Worm (Caenorhabditis elegans) whole organism, late embryonic: ENCODE results near the gene nadk-1.
A peak's percentile ranks its signal among the peaks of the same experiment; 100 is the strongest.

Source experiments
- C08G9.2 ChIP-seq: sonication (generic microtip); optimal IDR thresholded peaks from 2 replicates; lab custom pipeline; 2016; ENCODE audit warnings: mild to moderate bottlenecking, missing genetic modification characterization, moderate library complexity, missing compliant biosample characterization
- F13H6.1 ChIP-seq: sonication (generic microtip); optimal IDR thresholded peaks from 2 replicates; lab custom pipeline; 2016; ENCODE audit warnings: missing genetic modification characterization, missing compliant biosample characterization
- K09A11.1 ChIP-seq: sonication (generic microtip); optimal IDR thresholded peaks from 2 replicates; lab custom pipeline; 2017; ENCODE audit warnings: antibody characterized with exemption, mild to moderate bottlenecking, missing genetic modification characterization, missing compliant biosample characterization; ENCODE audit not compliant: insufficient read depth
- T23F11.4 ChIP-seq: fragments of 200-800 bp; sonication (Bioruptor generic); optimal IDR thresholded peaks from 2 replicates; lab custom pipeline; 2018; ENCODE audit warnings: mild to moderate bottlenecking, missing genetic modification characterization, missing compliant biosample characterization
- Y22D7AL.16 ChIP-seq: sonication (generic microtip); optimal IDR thresholded peaks from 2 replicates; lab custom pipeline; 2016; ENCODE audit warnings: missing genetic modification characterization, missing compliant biosample characterization
- ama-1 ChIP-seq: fragments of 150-350 bp; optimal IDR thresholded peaks from 2 replicates; lab custom pipeline; 2014
- ceh-14 ChIP-seq: sonication (generic microtip); optimal IDR thresholded peaks from 2 replicates; lab custom pipeline; 2016; ENCODE audit warnings: missing genotype, missing genetic modification characterization, missing compliant biosample characterization
- ceh-18 ChIP-seq: sonication (generic microtip); optimal IDR thresholded peaks from 2 replicates; lab custom pipeline; 2016; ENCODE audit warnings: missing genetic modification characterization, missing compliant biosample characterization
- ceh-19 ChIP-seq: fragments of 200-800 bp; sonication (Bioruptor generic); optimal IDR thresholded peaks from 2 replicates; lab custom pipeline; 2018; ENCODE audit warnings: mild to moderate bottlenecking, missing genetic modification characterization, missing compliant biosample characterization
- ceh-24 ChIP-seq: sonication (generic microtip); optimal IDR thresholded peaks from 2 replicates; lab custom pipeline; 2016; ENCODE audit warnings: mild to moderate bottlenecking, missing genetic modification characterization, missing compliant biosample characterization
- ceh-30 ChIP-seq: fragments of 150-350 bp; optimal IDR thresholded peaks from 2 replicates; lab custom pipeline; 2014; ENCODE audit warnings: missing biosample characterization, missing genetic modification characterization
- ceh-31 ChIP-seq: sonication (generic microtip); optimal IDR thresholded peaks from 2 replicates; lab custom pipeline; 2016; ENCODE audit warnings: missing genetic modification characterization, missing compliant biosample characterization
- ceh-34 ChIP-seq: sonication (generic microtip); optimal IDR thresholded peaks from 2 replicates; lab custom pipeline; 2016; ENCODE audit warnings: mild to moderate bottlenecking, missing genetic modification characterization, missing compliant biosample characterization
- che-1 ChIP-seq: sonication (generic microtip); optimal IDR thresholded peaks from 2 replicates; lab custom pipeline; 2016; ENCODE audit warnings: mild to moderate bottlenecking, missing genetic modification characterization, missing compliant biosample characterization
- dmd-4 ChIP-seq: sonication (generic microtip); optimal IDR thresholded peaks from 2 replicates; lab custom pipeline; 2016; ENCODE audit warnings: borderline replicate concordance, missing genetic modification characterization, missing compliant biosample characterization
- elt-4 ChIP-seq: sonication (generic microtip); optimal IDR thresholded peaks from 2 replicates; lab custom pipeline; 2016; ENCODE audit warnings: missing genetic modification characterization, missing compliant biosample characterization
- ets-4 ChIP-seq: sonication (generic microtip); optimal IDR thresholded peaks from 2 replicates; lab custom pipeline; 2016; ENCODE audit warnings: missing genetic modification characterization, missing compliant biosample characterization
- eyg-1 ChIP-seq: sonication (generic microtip); optimal IDR thresholded peaks from 2 replicates; lab custom pipeline; 2016; ENCODE audit warnings: missing genotype, missing genetic modification characterization, missing compliant biosample characterization
- fax-1 ChIP-seq: sonication (generic microtip); optimal IDR thresholded peaks from 2 replicates; lab custom pipeline; 2016; ENCODE audit warnings: missing genotype, missing genetic modification characterization, missing compliant biosample characterization
- fkh-6 ChIP-seq: sonication (generic microtip); optimal IDR thresholded peaks from 2 replicates; lab custom pipeline; 2016; ENCODE audit warnings: missing genetic modification characterization, missing compliant biosample characterization
- gmeb-2 ChIP-seq: sonication (generic microtip); optimal IDR thresholded peaks from 2 replicates; lab custom pipeline; 2016; ENCODE audit warnings: missing genetic modification characterization, inconsistent platforms, missing compliant biosample characterization
- hlh-13 ChIP-seq: fragments of 200-800 bp; sonication (Bioruptor generic); optimal IDR thresholded peaks from 2 replicates; lab custom pipeline; 2018; ENCODE audit warnings: mild to moderate bottlenecking, missing genetic modification characterization, missing compliant biosample characterization
- hlh-15 ChIP-seq: sonication (generic microtip); optimal IDR thresholded peaks from 2 replicates; lab custom pipeline; 2016; ENCODE audit warnings: missing genetic modification characterization, missing compliant biosample characterization
- hlh-30 ChIP-seq: sonication (generic microtip); optimal IDR thresholded peaks from 2 replicates; lab custom pipeline; 2017; ENCODE audit warnings: antibody characterized with exemption, missing genetic modification characterization, missing compliant biosample characterization; ENCODE audit not compliant: insufficient read depth
- hlh-6 ChIP-seq: sonication (generic microtip); optimal IDR thresholded peaks from 2 replicates; lab custom pipeline; 2016; ENCODE audit warnings: missing genotype, missing genetic modification characterization, missing compliant biosample characterization
- hlh-8 ChIP-seq: sonication (generic microtip); optimal IDR thresholded peaks from 2 replicates; lab custom pipeline; 2016; ENCODE audit warnings: missing genotype, missing genetic modification characterization, missing compliant biosample characterization
- lim-6 ChIP-seq: sonication (generic microtip); optimal IDR thresholded peaks from 2 replicates; lab custom pipeline; 2016; ENCODE audit warnings: missing genetic modification characterization, missing compliant biosample characterization
- lin-11 ChIP-seq: fragments of 200-800 bp; sonication (Bioruptor generic); optimal IDR thresholded peaks from 2 replicates; lab custom pipeline; 2018; ENCODE audit warnings: mild to moderate bottlenecking, missing genetic modification characterization, missing compliant biosample characterization
- madf-2 ChIP-seq: sonication (generic microtip); optimal IDR thresholded peaks from 2 replicates; lab custom pipeline; 2017; ENCODE audit warnings: missing genetic modification characterization, missing compliant biosample characterization
- mec-3 ChIP-seq: sonication (generic microtip); optimal IDR thresholded peaks from 2 replicates; lab custom pipeline; 2016; ENCODE audit warnings: borderline replicate concordance, missing genetic modification characterization, missing compliant biosample characterization
- nfya-1 ChIP-seq: sonication (generic microtip); optimal IDR thresholded peaks from 2 replicates; lab custom pipeline; 2017; ENCODE audit warnings: missing genetic modification characterization, mild to moderate bottlenecking, missing compliant biosample characterization, antibody characterized with exemption, moderate library complexity
- nhr-11 ChIP-seq: fragments of 150-350 bp; optimal IDR thresholded peaks from 2 replicates; lab custom pipeline; 2014; ENCODE audit warnings: missing biosample characterization, missing genetic modification characterization
- npax-4 ChIP-seq: sonication (generic microtip); optimal IDR thresholded peaks from 2 replicates; lab custom pipeline; 2016; ENCODE audit warnings: missing genetic modification characterization, missing compliant biosample characterization
- odd-2 ChIP-seq: sonication (generic microtip); optimal IDR thresholded peaks from 2 replicates; lab custom pipeline; 2017; ENCODE audit warnings: antibody characterized with exemption, mild to moderate bottlenecking, missing genetic modification characterization, missing compliant biosample characterization
- pag-3 ChIP-seq: sonication (generic microtip); optimal IDR thresholded peaks from 2 replicates; lab custom pipeline; 2016; ENCODE audit warnings: missing compliant biosample characterization, missing genetic modification characterization, borderline replicate concordance
- pat-9 ChIP-seq: fragments of 200-800 bp; sonication (Bioruptor generic); optimal IDR thresholded peaks from 2 replicates; lab custom pipeline; 2018; ENCODE audit warnings: mild to moderate bottlenecking, missing genetic modification characterization, moderate library complexity, missing compliant biosample characterization
- pax-1 ChIP-seq: fragments of 150-350 bp; optimal IDR thresholded peaks from 2 replicates; lab custom pipeline; 2014; ENCODE audit warnings: missing biosample characterization, missing genetic modification characterization
- pha-2 ChIP-seq: sonication (generic microtip); optimal IDR thresholded peaks from 2 replicates; lab custom pipeline; 2017; ENCODE audit warnings: mild to moderate bottlenecking, missing genetic modification characterization, missing compliant biosample characterization
- pqm-1 ChIP-seq: sonication (generic microtip); optimal IDR thresholded peaks from 2 replicates; lab custom pipeline; 2016; ENCODE audit warnings: missing genetic modification characterization, missing compliant biosample characterization
- pros-1 ChIP-seq: fragments of 150-350 bp; optimal IDR thresholded peaks from 2 replicates; lab custom pipeline; 2014; ENCODE audit warnings: missing biosample characterization, missing genetic modification reagents, missing genetic modification characterization
- rnt-1 ChIP-seq: sonication (generic microtip); optimal IDR thresholded peaks from 2 replicates; lab custom pipeline; 2016; ENCODE audit warnings: missing genetic modification characterization, missing compliant biosample characterization
- sdc-2 ChIP-seq: sonication (generic microtip); optimal IDR thresholded peaks from 2 replicates; lab custom pipeline; 2016; ENCODE audit warnings: missing genotype, missing genetic modification characterization, missing compliant biosample characterization
- sox-2 ChIP-seq: fragments of 200-800 bp; sonication (Bioruptor generic); IDR thresholded peaks from 2 replicates; pipeline ENCODE4 v1.3.6; 2022; ENCODE audit warnings: missing genetic modification reagents, missing genetic modification characterization, missing compliant biosample characterization
- sox-4 ChIP-seq: sonication (generic microtip); optimal IDR thresholded peaks from 2 replicates; lab custom pipeline; 2017; ENCODE audit warnings: mild to moderate bottlenecking, missing genetic modification characterization, inconsistent platforms, missing compliant biosample characterization
- syd-9 ChIP-seq: sonication (generic microtip); optimal IDR thresholded peaks from 2 replicates; lab custom pipeline; 2016; ENCODE audit warnings: mild to moderate bottlenecking, missing genetic modification characterization, moderate library complexity, missing compliant biosample characterization
- tbx-2 ChIP-seq: sonication (generic microtip); optimal IDR thresholded peaks from 2 replicates; lab custom pipeline; 2016; ENCODE audit warnings: missing genetic modification characterization, missing compliant biosample characterization
- tbx-7 ChIP-seq: sonication (generic microtip); optimal IDR thresholded peaks from 2 replicates; lab custom pipeline; 2016; ENCODE audit warnings: missing genotype, missing genetic modification characterization, missing compliant biosample characterization
- ttx-3 ChIP-seq: sonication (generic microtip); optimal IDR thresholded peaks from 2 replicates; lab custom pipeline; 2016; ENCODE audit warnings: missing genetic modification reagents, missing genetic modification characterization, missing compliant biosample characterization
- unc-3 ChIP-seq, 2 experiments: fragments of 200-800 bp in 1 of 2; sonication (Bioruptor generic) in 1 of 2; sonication (generic microtip) in 1 of 2; conservative IDR thresholded peaks in 1 of 2; optimal IDR thresholded peaks in 1 of 2; 2 replicates each; pipeline versions ENCODE4 v1.3.6 to Lab custom; 2016 to 2022; ENCODE audit warnings: missing compliant biosample characterization in 2 of 2, missing genetic modification characterization in 2 of 2, missing genetic modification reagents in 1 of 2
- zip-5 ChIP-seq: sonication (generic microtip); optimal IDR thresholded peaks from 2 replicates; lab custom pipeline; 2016; ENCODE audit warnings: missing genetic modification characterization, missing compliant biosample characterization
- ztf-16 ChIP-seq: sonication (generic microtip); optimal IDR thresholded peaks from 2 replicates; lab custom pipeline; 2017; ENCODE audit warnings: missing genetic modification characterization, missing compliant biosample characterization

Gene nadk-1

ce11 chrIV:1419795-1420509 is 36.9 kb upstream of the nadk-1 start, which contains the start of gene Y77E11A.7:
Gene Y77E11A.7 (minus strand): TSS chrIV:1419849.
- TF ChIP-seq ttx-3 (tag; lab: Kevin White, UChicago): no peak
- TF ChIP-seq pros-1 (tag; lab: Kevin White, UChicago): peak; percentile 94
- TF ChIP-seq nhr-11 (tag; lab: Kevin White, UChicago): no peak
- no peak; the same call in 1 of the 2 replicates for TF ChIP-seq sox-2
- TF ChIP-seq pag-3 (tag; lab: Kevin White, UChicago): no peak
- TF ChIP-seq hlh-13 (GFP tag; lab: Kevin White, UChicago): no peak
- TF ChIP-seq F13H6.1: peak; percentile 56
- TF ChIP-seq ceh-24: no peak
- peak; percentile 81 for TF ChIP-seq ceh-34 (tag; lab: Kevin White, UChicago)
- TF ChIP-seq ama-1 (lab: Kevin White, UChicago): no peak
- TF ChIP-seq hlh-6 (tag; lab: Kevin White, UChicago): peak; percentile 32
- TF ChIP-seq hlh-15 (tag; lab: Kevin White, UChicago): no peak
- TF ChIP-seq odd-2: no peak
- peak; percentile 97 for TF ChIP-seq hlh-30
- TF ChIP-seq ceh-14 (tag; lab: Kevin White, UChicago): peak; percentile 62
- peak; percentile 66 for TF ChIP-seq pax-1
- no peak for TF ChIP-seq ceh-19 (GFP tag; lab: Kevin White, UChicago)
- no peak for TF ChIP-seq npax-4
- 0 out of 2 replicates have a peak, but pooled peaks have one; percentile 29 for TF ChIP-seq unc-3 (GFP tag; conservative IDR thresholded peaks at IDR 0.05; lab: Robert Waterston, UW)
- TF ChIP-seq unc-3 (tag; optimal IDR thresholded peaks at IDR 0.05; lab: Kevin White, UChicago): peak; percentile 45
- TF ChIP-seq ceh-30 (tag; lab: Kevin White, UChicago): peak; percentile 56
- peak; percentile 54 for TF ChIP-seq mec-3
- peak; percentile 39 for TF ChIP-seq zip-5 (tag; lab: Kevin White, UChicago)
- TF ChIP-seq ceh-31 (tag; lab: Kevin White, UChicago): peak; percentile 95
- TF ChIP-seq eyg-1 (tag; lab: Kevin White, UChicago): peak; percentile 38
- TF ChIP-seq che-1 (tag; lab: Kevin White, UChicago): no peak
- peak; percentile 81 for TF ChIP-seq ets-4 (tag; lab: Kevin White, UChicago)
- peak; percentile 42 for TF ChIP-seq lim-6 (tag; lab: Kevin White, UChicago)
- peak; percentile 20 for TF ChIP-seq T23F11.4 (GFP tag; lab: Kevin White, UChicago)
- peak; percentile 55 for TF ChIP-seq sdc-2
- peak; percentile 79 for TF ChIP-seq C08G9.2 (tag; lab: Kevin White, UChicago)
- no peak for TF ChIP-seq K09A11.1 (tag; lab: Kevin White, UChicago)
- TF ChIP-seq lin-11 (tag; lab: Kevin White, UChicago): no peak
- peak; percentile 82 for TF ChIP-seq hlh-8 (tag; lab: Kevin White, UChicago)
- TF ChIP-seq syd-9 (tag; lab: Kevin White, UChicago): peak; percentile 59
- TF ChIP-seq pha-2 (tag; lab: Kevin White, UChicago): no peak
- peak; percentile 93 for TF ChIP-seq tbx-2
- TF ChIP-seq nfya-1 (tag; lab: Kevin White, UChicago): peak; percentile 89
- no peak for TF ChIP-seq tbx-7 (tag; lab: Kevin White, UChicago)
- TF ChIP-seq ztf-16 (tag; lab: Kevin White, UChicago): peak; percentile 61
- no peak for TF ChIP-seq fax-1 (tag; lab: Kevin White, UChicago)
- no peak for TF ChIP-seq dmd-4 (tag; lab: Kevin White, UChicago)
- peak; percentile 90 for TF ChIP-seq rnt-1 (tag; lab: Kevin White, UChicago)
- peak; percentile 87 for TF ChIP-seq ceh-18 (tag; lab: Kevin White, UChicago)
- TF ChIP-seq gmeb-2: no peak
- no peak for TF ChIP-seq Y22D7AL.16 (tag; lab: Kevin White, UChicago)
- TF ChIP-seq elt-4 (tag; lab: Kevin White, UChicago): no peak
- no peak for TF ChIP-seq sox-4
- peak; percentile 28 for TF ChIP-seq madf-2
- no peak for TF ChIP-seq pat-9 (tag; lab: Kevin White, UChicago)
- peak; percentile 10 for TF ChIP-seq pqm-1 (tag; lab: Kevin White, UChicago)
- peak; percentile 70 for TF ChIP-seq fkh-6 (tag; lab: Kevin White, UChicago)
